ENCODE assay signal across 6 worm cellular contexts in genomic region chrX:11345471-11345870, ce11.
TF ChIP-seq lines count a peak whose summit lies in the region.

No protein-coding gene starts in this region.

TF ChIP-seq in whole organism, L2 larva, 48 proteins besides CTCF, POLR2A, EP300 and RAD21:
- no peak for TF ChIP-seq elt-1 (tag; optimal IDR thresholded peaks at IDR 0.05; lab: Kevin White, UChicago)
- TF ChIP-seq sma-9 (GFP tag; optimal IDR thresholded peaks at IDR 0.05; lab: Kevin White, UChicago), result peak; percentile 9
- no peak for TF ChIP-seq sma-9 (tag; optimal IDR thresholded peaks at IDR 0.05; lab: Kevin White, UChicago)

TF ChIP-seq in whole organism, L3 larva, 47 proteins besides CTCF, POLR2A, EP300 and RAD21:
- TF ChIP-seq unc-62 (GFP tag; optimal IDR thresholded peaks at IDR 0.05; lab: Kevin White, UChicago), result no peak
- peak; percentile 52 for TF ChIP-seq elt-2 (tag; optimal IDR thresholded peaks at IDR 0.05; lab: Kevin White, UChicago)

TF ChIP-seq in whole organism, L4 larva, 104 proteins besides CTCF, POLR2A, EP300 and RAD21 (continues in another document):
- TF ChIP-seq nhr-11 (tag; optimal IDR thresholded peaks at IDR 0.05; lab: Kevin White, UChicago), result no peak
- TF ChIP-seq egl-27 (tag; optimal IDR thresholded peaks at IDR 0.05; lab: Kevin White, UChicago), result no peak
- no peak for TF ChIP-seq lin-1 (GFP tag; IDR thresholded peaks at IDR 0.05; lab: Robert Waterston, UW)
- TF ChIP-seq pqm-1 (tag; optimal IDR thresholded peaks at IDR 0.05; lab: Kevin White, UChicago), result peak; percentile 5
- TF ChIP-seq lsy-2 (tag; optimal IDR thresholded peaks at IDR 0.05; lab: Kevin White, UChicago), result no peak
- no peak for TF ChIP-seq Y105C5A.15 (GFP tag; IDR thresholded peaks at IDR 0.05; lab: Robert Waterston, UW)
- no peak for TF ChIP-seq daf-16 (GFP tag; optimal IDR thresholded peaks at IDR 0.05; lab: Kevin White, UChicago)
- no peak for TF ChIP-seq daf-16 (tag; optimal IDR thresholded peaks at IDR 0.05; lab: Kevin White, UChicago)
- TF ChIP-seq ama-1 (optimal IDR thresholded peaks at IDR 0.05; lab: Kevin White, UChicago), result no peak
- peak; percentile 18; the same call in 1 of the 2 replicates for TF ChIP-seq dmd-6 (GFP tag; IDR thresholded peaks at IDR 0.05; lab: Robert Waterston, UW)
- peak; percentile 91 for TF ChIP-seq ces-1 (GFP tag; optimal IDR thresholded peaks at IDR 0.05; lab: Kevin White, UChicago)
- TF ChIP-seq tag-97 (GFP tag; IDR thresholded peaks at IDR 0.05; lab: Robert Waterston, UW), result 0 out of 2 replicates have a peak, but pooled peaks have one; percentile 56
- no peak for TF ChIP-seq F10B5.3 (tag; optimal IDR thresholded peaks at IDR 0.05; lab: Kevin White, UChicago)
- TF ChIP-seq saeg-2 (GFP tag; IDR thresholded peaks at IDR 0.05; lab: Robert Waterston, UW), result no peak
- TF ChIP-seq ZK337.2 (GFP tag; IDR thresholded peaks at IDR 0.05; lab: Robert Waterston, UW), result no peak
- no peak for TF ChIP-seq F37D6.2 (tag; optimal IDR thresholded peaks at IDR 0.05; lab: Kevin White, UChicago)
- peak; percentile 94 for TF ChIP-seq aha-1 (tag; lab: Kevin White, UChicago)
- no peak for TF ChIP-seq dmd-8 (GFP tag; IDR thresholded peaks at IDR 0.05; lab: Robert Waterston, UW)
- TF ChIP-seq D1046.2 (GFP tag; IDR thresholded peaks at IDR 0.05; lab: Robert Waterston, UW), result no peak
- no peak for TF ChIP-seq snpc-4 (tag; optimal IDR thresholded peaks at IDR 0.05; lab: Kevin White, UChicago)
- no peak for TF ChIP-seq skn-1 (tag; optimal IDR thresholded peaks at IDR 0.05; lab: Kevin White, UChicago)
- TF ChIP-seq nhr-10 (tag; optimal IDR thresholded peaks at IDR 0.05; lab: Kevin White, UChicago), result no peak
- TF ChIP-seq nhr-28 (tag; optimal IDR thresholded peaks at IDR 0.05; lab: Kevin White, UChicago), result peak; percentile 34

TF ChIP-seq in whole organism, late embryonic, 69 proteins besides CTCF, POLR2A, EP300 and RAD21:
- TF ChIP-seq unc-42 (tag; optimal IDR thresholded peaks at IDR 0.05; lab: Kevin White, UChicago), result peak; percentile 71
- TF ChIP-seq madf-2 (tag; optimal IDR thresholded peaks at IDR 0.05; lab: Kevin White, UChicago), result no peak
- no peak for TF ChIP-seq ceh-9 (tag; optimal IDR thresholded peaks at IDR 0.05; lab: Kevin White, UChicago)
- TF ChIP-seq sox-2 (GFP tag; IDR thresholded peaks at IDR 0.05; lab: Robert Waterston, UW), result no peak

TF ChIP-seq in whole organism, mixed stage, embryonic, 35 proteins besides CTCF, POLR2A, EP300 and RAD21:
- TF ChIP-seq unc-62 (GFP tag; optimal IDR thresholded peaks at IDR 0.05; lab: Kevin White, UChicago) (no peak), snpc-4 (tag; optimal IDR thresholded peaks at IDR 0.05; lab: Kevin White, UChicago) (no peak), ces-1 (GFP tag; optimal IDR thresholded peaks at IDR 0.05; lab: Kevin White, UChicago) (peak; percentile 89)
TF ChIP-seq in whole organism, mixed stage, embryonic: peak in this region for 1.

TF ChIP-seq in whole organism, young adult, 124 proteins besides CTCF, POLR2A, EP300 and RAD21:
- TF ChIP-seq nhr-80 (tag; optimal IDR thresholded peaks at IDR 0.05; lab: Kevin White, UChicago) (peak; percentile 8), madf-10 (tag; optimal IDR thresholded peaks at IDR 0.05; lab: Kevin White, UChicago) (no peak), B0336.3 (GFP tag; IDR thresholded peaks at IDR 0.05; lab: Robert Waterston, UW) (no peak), pbrm-1 (GFP tag; IDR thresholded peaks at IDR 0.05; lab: Robert Waterston, UW) (no peak), ceh-27 (GFP tag; optimal IDR thresholded peaks at IDR 0.05; lab: Kevin White, UChicago) (no peak), snpc-1.3 (tag; optimal IDR thresholded peaks at IDR 0.05; lab: Kevin White, UChicago; ENCODE audit: insufficient read depth) (no peak)
TF ChIP-seq in whole organism, young adult: peak in this region for 1.
